Fruit fly (Drosophila melanogaster) whole organism, embryonic: ENCODE measurements around the gene Tsen34.

ENCODE experiments used
- Adf1 ChIP-seq: fragments of 200-800 bp; sonication (Bioruptor generic); IDR thresholded peaks from 2 replicates; pipeline ENCODE4 v1.3.6; 2022; ENCODE audit warnings: missing biosample characterization, missing genetic modification characterization
- B-H2 ChIP-seq: fragments of 200-800 bp; sonication (Bioruptor generic); optimal IDR thresholded peaks from 2 replicates; lab custom pipeline; 2018; ENCODE audit warnings: missing biosample characterization, mild to moderate bottlenecking, missing genetic modification characterization
- CG10431 ChIP-seq: fragments of 200-800 bp; sonication (Bioruptor generic); optimal IDR thresholded peaks from 3 replicates; lab custom pipeline; 2018; ENCODE audit warnings: missing biosample characterization, mild to moderate bottlenecking, missing genetic modification characterization
- CG12104 ChIP-seq: fragments of 200-800 bp; sonication (Bioruptor generic); optimal IDR thresholded peaks from 3 replicates; lab custom pipeline; 2016; ENCODE audit warnings: missing biosample characterization, missing genetic modification characterization
- CG13287 ChIP-seq: fragments of 200-800 bp; sonication (Bioruptor generic); IDR thresholded peaks from 2 replicates; pipeline ENCODE4 v1.3.6; 2022; ENCODE audit warnings: missing biosample characterization, missing genetic modification characterization; ENCODE audit not compliant: partially characterized antibody
- CG14710 ChIP-seq: fragments of 200-800 bp; sonication (Bioruptor generic); optimal IDR thresholded peaks from 3 replicates; lab custom pipeline; 2019; ENCODE audit warnings: missing biosample characterization, mild to moderate bottlenecking, missing genetic modification characterization, moderate library complexity
- CG1647 ChIP-seq: fragments of 200-800 bp; sonication (Bioruptor generic); optimal IDR thresholded peaks from 3 replicates; lab custom pipeline; 2016; ENCODE audit warnings: missing biosample characterization, missing genetic modification characterization
- CG17829 ChIP-seq: fragments of 200-800 bp; optimal IDR thresholded peaks from 2 replicates; lab custom pipeline; 2019; ENCODE audit warnings: missing biosample characterization, mild to moderate bottlenecking, missing genetic modification characterization, moderate library complexity
- CG17912 ChIP-seq: fragments of 200-800 bp; sonication (Bioruptor generic); optimal IDR thresholded peaks from 2 replicates; lab custom pipeline; 2018; ENCODE audit warnings: missing biosample characterization, mild to moderate bottlenecking, missing genetic modification characterization
- CG18619 ChIP-seq: fragments of 200-800 bp; sonication (Bioruptor generic); optimal IDR thresholded peaks from 3 replicates; lab custom pipeline; 2017; ENCODE audit warnings: missing biosample characterization, mild to moderate bottlenecking, missing genetic modification characterization
- CG3065 ChIP-seq: fragments of 200-800 bp; sonication (Bioruptor generic); optimal IDR thresholded peaks from 2 replicates; lab custom pipeline; 2016; ENCODE audit warnings: missing biosample characterization, missing genetic modification characterization
- CG4282 ChIP-seq: fragments of 200-800 bp; sonication (Bioruptor generic); optimal IDR thresholded peaks from 2 replicates; lab custom pipeline; 2016; ENCODE audit warnings: missing biosample characterization, missing genetic modification characterization
- CG5180 ChIP-seq: fragments of 200-800 bp; sonication (Bioruptor generic); optimal IDR thresholded peaks from 3 replicates; lab custom pipeline; 2017; ENCODE audit warnings: missing biosample characterization, missing genetic modification characterization, mild to moderate bottlenecking, moderate library complexity, missing genetic modification reagents
- CG7745 ChIP-seq: fragments of 200-800 bp; sonication (Bioruptor generic); optimal IDR thresholded peaks from 2 replicates; lab custom pipeline; 2018; ENCODE audit warnings: missing biosample characterization, mild to moderate bottlenecking, missing genetic modification characterization, moderate library complexity
- CG9215 ChIP-seq: fragments of 200-800 bp; sonication (Bioruptor generic); IDR thresholded peaks from 2 replicates; pipeline ENCODE4 v1.3.6; 2022; ENCODE audit warnings: missing biosample characterization, missing genetic modification characterization
- Dek ChIP-seq: fragments of 200-800 bp; sonication (Bioruptor generic); optimal IDR thresholded peaks from 3 replicates; lab custom pipeline; 2019; ENCODE audit warnings: missing biosample characterization, mild to moderate bottlenecking, missing genetic modification characterization, moderate library complexity
- Fer1 ChIP-seq: fragments of 200-800 bp; sonication (Bioruptor generic); optimal IDR thresholded peaks from 2 replicates; lab custom pipeline; 2017; ENCODE audit warnings: missing biosample characterization, mild to moderate bottlenecking, missing genetic modification characterization
- Fer3 ChIP-seq: fragments of 200-800 bp; sonication (Bioruptor generic); optimal IDR thresholded peaks from 2 replicates; lab custom pipeline; 2018; ENCODE audit warnings: missing biosample characterization, mild to moderate bottlenecking, missing genetic modification characterization, moderate library complexity
- HLH3B ChIP-seq: fragments of 200-800 bp; sonication (Bioruptor generic); IDR thresholded peaks from 2 replicates; pipeline ENCODE4 v1.3.6; 2022; ENCODE audit warnings: missing biosample characterization, missing genetic modification characterization
- HLHmδ ChIP-seq: fragments of 200-800 bp; sonication (Bioruptor generic); optimal IDR thresholded peaks from 2 replicates; lab custom pipeline; 2018; ENCODE audit warnings: missing biosample characterization, mild to moderate bottlenecking, missing genetic modification characterization, moderate library complexity
- Hey ChIP-seq: fragments of 200-800 bp; sonication (Bioruptor generic); optimal IDR thresholded peaks from 3 replicates; lab custom pipeline; 2018; ENCODE audit warnings: missing biosample characterization, mild to moderate bottlenecking, missing genetic modification characterization
- Neu2 ChIP-seq: fragments of 200-800 bp; sonication (Bioruptor generic); optimal IDR thresholded peaks from 3 replicates; lab custom pipeline; 2016; ENCODE audit warnings: missing biosample characterization, missing genetic modification characterization, borderline replicate concordance
- Ravus ChIP-seq: fragments of 200-800 bp; sonication (Bioruptor generic); IDR thresholded peaks from 2 replicates; pipeline ENCODE4 v1.3.6; 2022; ENCODE audit warnings: missing biosample characterization, missing genetic modification characterization
- YL-1 ChIP-seq: fragments of 200-800 bp; sonication (Bioruptor generic); optimal IDR thresholded peaks from 3 replicates; lab custom pipeline; 2017; ENCODE audit warnings: missing biosample characterization, mild to moderate bottlenecking, missing genetic modification characterization
- ab ChIP-seq: fragments of 200-800 bp; sonication (Bioruptor generic); optimal IDR thresholded peaks from 2 replicates; lab custom pipeline; 2016; ENCODE audit warnings: missing biosample characterization, missing genetic modification characterization
- abd-A ChIP-seq: fragments of 200-800 bp; sonication (Bioruptor generic); optimal IDR thresholded peaks from 3 replicates; lab custom pipeline; 2019; ENCODE audit warnings: missing biosample characterization, mild to moderate bottlenecking, missing genetic modification characterization, moderate library complexity
- ap ChIP-seq: fragments of 200-800 bp; sonication (Bioruptor generic); IDR thresholded peaks from 2 replicates; pipeline ENCODE4 v1.3.6; 2022; ENCODE audit warnings: missing biosample characterization, missing genetic modification characterization
- ash1 ChIP-seq: fragments of 200-800 bp; sonication (Bioruptor generic); optimal IDR thresholded peaks from 2 replicates; lab custom pipeline; 2018; ENCODE audit warnings: missing biosample characterization, mild to moderate bottlenecking, missing genetic modification characterization
- bbx ChIP-seq: fragments of 200-800 bp; sonication (Bioruptor generic); IDR thresholded peaks from 2 replicates; pipeline ENCODE4 v1.3.6; 2022; ENCODE audit warnings: missing biosample characterization, missing genetic modification characterization; ENCODE audit not compliant: partially characterized antibody
- bigmax ChIP-seq: fragments of 200-800 bp; sonication (Bioruptor generic); optimal IDR thresholded peaks from 2 replicates; lab custom pipeline; 2018; ENCODE audit warnings: missing biosample characterization, mild to moderate bottlenecking, missing genetic modification characterization
- exex ChIP-seq: fragments of 200-800 bp; sonication (Bioruptor generic); optimal IDR thresholded peaks from 4 replicates; lab custom pipeline; 2018; ENCODE audit warnings: missing biosample characterization, mild to moderate bottlenecking, missing genetic modification characterization, moderate library complexity
- fd64A ChIP-seq: fragments of 200-800 bp; sonication (Bioruptor generic); optimal IDR thresholded peaks from 3 replicates; lab custom pipeline; 2018; ENCODE audit warnings: missing biosample characterization, mild to moderate bottlenecking, missing genetic modification characterization
- grau ChIP-seq: fragments of 200-800 bp; optimal IDR thresholded peaks from 3 replicates; lab custom pipeline; 2019; ENCODE audit warnings: missing biosample characterization, mild to moderate bottlenecking, missing genetic modification characterization, moderate library complexity
- ken ChIP-seq: fragments of 200-800 bp; sonication (Bioruptor generic); IDR thresholded peaks from 3 replicates; pipeline ENCODE4 v1.3.6; 2022; ENCODE audit warnings: missing biosample characterization, missing genetic modification characterization
- klu ChIP-seq: fragments of 200-800 bp; sonication (Bioruptor generic); IDR thresholded peaks from 2 replicates; pipeline ENCODE4 v1.3.6; 2022; ENCODE audit warnings: missing biosample characterization, missing genetic modification characterization
- lbe ChIP-seq: fragments of 200-800 bp; sonication (Bioruptor generic); optimal IDR thresholded peaks from 2 replicates; lab custom pipeline; 2016; ENCODE audit warnings: missing biosample characterization, mild to moderate bottlenecking, missing genetic modification characterization
- nerfin-2 ChIP-seq: fragments of 200-800 bp; sonication (Bioruptor generic); IDR thresholded peaks from 2 replicates; pipeline ENCODE4 v1.3.6; 2022; ENCODE audit warnings: missing biosample characterization, missing genetic modification characterization; ENCODE audit not compliant: partially characterized antibody
- pita ChIP-seq: fragments of 200-800 bp; sonication (Bioruptor generic); optimal IDR thresholded peaks from 2 replicates; lab custom pipeline; 2017; ENCODE audit warnings: missing biosample characterization, mild to moderate bottlenecking, missing genetic modification characterization
- pum ChIP-seq: fragments of 200-800 bp; sonication (Bioruptor generic); optimal IDR thresholded peaks from 2 replicates; lab custom pipeline; 2016; ENCODE audit warnings: missing biosample characterization, missing genetic modification characterization
- ro ChIP-seq: fragments of 200-800 bp; sonication (Bioruptor generic); IDR thresholded peaks from 2 replicates; pipeline ENCODE4 v1.3.6; 2022; ENCODE audit warnings: missing biosample characterization, missing genetic modification characterization
- salm ChIP-seq: fragments of 200-800 bp; sonication (Bioruptor generic); optimal IDR thresholded peaks from 2 replicates; lab custom pipeline; 2018; ENCODE audit warnings: missing biosample characterization, mild to moderate bottlenecking, missing genetic modification characterization
- sc ChIP-seq, 3 experiments: fragments of >200 bp in 2 of 3; fragments of 200-800 bp in 1 of 3; sonication (Bioruptor generic) in 1 of 3; optimal IDR thresholded peaks; 2 replicates in 2 of 3; 3 replicates in 1 of 3; lab custom pipeline; 2017; ENCODE audit warnings: mild to moderate bottlenecking in 1 of 3, missing biosample characterization in 1 of 3, missing genetic modification characterization in 1 of 3, missing genetic modification reagents in 1 of 3
- slou ChIP-seq: fragments of 200-800 bp; sonication (Bioruptor generic); optimal IDR thresholded peaks from 3 replicates; lab custom pipeline; 2016; ENCODE audit warnings: missing biosample characterization, missing genetic modification characterization
- sna ChIP-seq: fragments of 200-800 bp; sonication (Bioruptor generic); IDR thresholded peaks from 2 replicates; pipeline ENCODE4 v1.3.6; 2022; ENCODE audit warnings: missing biosample characterization, missing genetic modification characterization; ENCODE audit not compliant: partially characterized antibody
- tap ChIP-seq: fragments of 200-800 bp; optimal IDR thresholded peaks from 3 replicates; lab custom pipeline; 2019; ENCODE audit warnings: missing biosample characterization, mild to moderate bottlenecking, missing genetic modification characterization, moderate library complexity
- tll ChIP-seq, 2 experiments: fragments of 200-800 bp in 1 of 2; fragments of >200 bp in 1 of 2; sonication (Bioruptor generic) in 1 of 2; optimal IDR thresholded peaks; 2 replicates each; lab custom pipeline; 2017 to 2019; ENCODE audit warnings: missing biosample characterization in 2 of 2, missing genetic modification characterization in 2 of 2, mild to moderate bottlenecking in 1 of 2, moderate library complexity in 1 of 2
- usp ChIP-seq: fragments of >200 bp; optimal IDR thresholded peaks from 2 replicates; lab custom pipeline; 2017; ENCODE audit warnings: missing biosample characterization, missing genetic modification characterization

Gene Tsen34

dm6 chr3L:14757464-14758384 is 3.9 kb downstream of the Tsen34 start, which contains the start of gene CG42507 (continued):
- peak; percentile 23; the same call in 1 of the 2 replicates for TF ChIP-seq HLH3B (GFP tag; lab: Robert Waterston, UW)
- TF ChIP-seq CG7745 (tag; lab: Kevin White, UChicago), result peak; percentile 32
- TF ChIP-seq usp (GFP tag; lab: Kevin White, UChicago), result no peak
- peak; percentile 39 for TF ChIP-seq Fer1 (GFP tag; lab: Kevin White, UChicago)
- peak; percentile 64 for TF ChIP-seq bigmax (GFP tag; lab: Kevin White, UChicago)
- peak; percentile 30 for TF ChIP-seq tap (tag; lab: Kevin White, UChicago)
- TF ChIP-seq klu, result no peak
- no peak for TF ChIP-seq CG1647 (GFP tag; lab: Kevin White, UChicago)
- peak; percentile 82 for TF ChIP-seq HLHmδ (GFP tag; lab: Kevin White, UChicago)
- no peak for TF ChIP-seq slou (GFP tag; lab: Kevin White, UChicago)
- TF ChIP-seq exex (tag; lab: Kevin White, UChicago), result peak; percentile 43
- TF ChIP-seq ken (GFP tag; lab: Robert Waterston, UW), result peak; percentile 18; the same call in 1 of the 3 replicates
- TF ChIP-seq CG12104, result no peak
- TF ChIP-seq lbe (GFP tag; lab: Kevin White, UChicago), result peak; percentile 66
- TF ChIP-seq sc (optimal IDR thresholded peaks at IDR 0.05; lab: Kevin White, UChicago), result no peak
- TF ChIP-seq sc (GFP tag; optimal IDR thresholded peaks at IDR 0.05; lab: Kevin White, UChicago), result peak; percentile 16
- TF ChIP-seq salm (tag; lab: Kevin White, UChicago), result no peak
- TF ChIP-seq YL-1 (GFP tag; lab: Kevin White, UChicago), result peak; percentile 35
- peak; percentile 66 for TF ChIP-seq CG18619 (GFP tag; lab: Kevin White, UChicago)
- peak; percentile 6 for TF ChIP-seq CG5180
- TF ChIP-seq Hey, result peak; percentile 54
- TF ChIP-seq CG10431 (GFP tag; lab: Kevin White, UChicago), result peak; percentile 84
- TF ChIP-seq sna (GFP tag; lab: Robert Waterston, UW), result peak; percentile 24; the same call in 1 of the 2 replicates
- peak; percentile 83 for TF ChIP-seq Adf1 (GFP tag; lab: Robert Waterston, UW)
- peak; percentile 67 for TF ChIP-seq fd64A (GFP tag; lab: Kevin White, UChicago)
- peak in 1 of 2 experiments; percentile 82 for TF ChIP-seq tll (GFP tag; optimal IDR thresholded peaks at IDR 0.05; lab: Kevin White, UChicago)
- peak; percentile 83 for TF ChIP-seq B-H2 (GFP tag; lab: Kevin White, UChicago)
- no peak for TF ChIP-seq CG4282 (GFP tag; lab: Kevin White, UChicago)
- peak; percentile 18 for TF ChIP-seq abd-A (tag; lab: Kevin White, UChicago)
- TF ChIP-seq ab (GFP tag; lab: Kevin White, UChicago), result no peak
- TF ChIP-seq CG17912 (GFP tag; lab: Kevin White, UChicago), result peak; percentile 61
- peak; percentile 34 for TF ChIP-seq ash1
- no peak for TF ChIP-seq CG3065
- TF ChIP-seq pita (GFP tag; lab: Kevin White, UChicago), result no peak
- TF ChIP-seq CG17829 (tag; lab: Kevin White, UChicago), result peak; percentile 25
- TF ChIP-seq ro (GFP tag; lab: Robert Waterston, UW), result no peak
- TF ChIP-seq ap (GFP tag; lab: Robert Waterston, UW), result peak; percentile 16; the same call in 1 of the 2 replicates
- peak; percentile 11 for TF ChIP-seq CG14710 (tag; lab: Kevin White, UChicago)
- TF ChIP-seq Dek (tag; lab: Kevin White, UChicago), result peak; percentile 18
- peak; percentile 9 for TF ChIP-seq grau (tag; lab: Kevin White, UChicago)
- TF ChIP-seq nerfin-2, result no peak
- TF ChIP-seq CG13287, result peak; percentile 54
- TF ChIP-seq Neu2 (GFP tag; lab: Kevin White, UChicago), result peak; percentile 58
- TF ChIP-seq Fer3 (tag; lab: Kevin White, UChicago), result peak; percentile 38
- TF ChIP-seq CG9215, result peak; percentile 98
- TF ChIP-seq bbx (GFP tag; lab: Robert Waterston, UW), result 0 out of 2 replicates have a peak, but pooled peaks have one; percentile 8
- no peak for TF ChIP-seq Ravus (GFP tag; lab: Robert Waterston, UW)
- TF ChIP-seq pum (GFP tag; lab: Kevin White, UChicago), result no peak
